Fruit fly (Drosophila melanogaster) whole organism: ENCODE measurements around the gene CG4830.

Experiments
- CG8478 ChIP-seq: fragments of >200 bp; optimal IDR thresholded peaks from 2 replicates; lab custom pipeline; 2018; ENCODE audit warnings: inconsistent platforms
- Dll ChIP-seq: fragments of >200 bp; optimal IDR thresholded peaks from 2 replicates; lab custom pipeline; 2017
- EcR ChIP-seq, 2 experiments: fragments of >200 bp; optimal IDR thresholded peaks; 2 replicates each; lab custom pipeline; 2017; ENCODE audit warnings: missing biosample characterization in 2 of 2, missing genetic modification characterization in 2 of 2, missing genetic modification reagents in 2 of 2
- pan ChIP-seq: fragments of >200 bp; optimal IDR thresholded peaks from 2 replicates; lab custom pipeline; 2017
- psq ChIP-seq: fragments of >200 bp; optimal IDR thresholded peaks from 2 replicates; lab custom pipeline; 2017
- usp ChIP-seq: fragments of >200 bp; optimal IDR thresholded peaks from 2 replicates; lab custom pipeline; 2017; ENCODE audit warnings: missing biosample characterization, missing genetic modification characterization, mixed read lengths

The CG4830 gene

dm6 chr3R:12210260-12210659, at the start of gene CG4830:
TSS of gene CG4830 (minus strand) at chr3R:12210360.
- no peak for TF ChIP-seq Dll (lab: Kevin White, UChicago)
- no peak for TF ChIP-seq EcR (GFP tag; optimal IDR thresholded peaks at IDR 0.05; lab: Kevin White, UChicago)
- no peak for TF ChIP-seq psq
- TF ChIP-seq pan (lab: Kevin White, UChicago), result no peak
- no peak for TF ChIP-seq usp
- no peak for TF ChIP-seq CG8478 (lab: Kevin White, UChicago)

DNA sequence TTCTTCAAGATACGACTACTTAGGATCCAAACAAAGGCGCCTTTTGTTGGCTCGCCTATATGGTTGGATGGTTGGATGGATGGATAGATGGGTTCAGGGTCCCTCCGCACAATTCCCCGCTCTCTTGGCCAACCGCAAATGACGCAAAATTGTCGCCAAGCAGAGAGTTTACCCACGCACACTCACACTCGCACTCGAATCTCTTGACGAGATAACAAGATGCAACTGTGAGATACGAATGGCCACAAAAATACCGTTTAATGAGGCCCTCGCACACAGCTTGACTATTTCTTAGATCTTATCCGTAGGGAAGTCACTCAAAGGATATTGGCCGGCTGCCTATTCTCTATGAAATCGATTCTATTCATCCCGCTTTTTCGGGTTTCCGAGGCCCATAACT, 49.7 kb upstream of the CG4830 start:
- TF ChIP-seq EcR (GFP tag; optimal IDR thresholded peaks at IDR 0.05; lab: Kevin White, UChicago), result no peak
- TF ChIP-seq pan (lab: Kevin White, UChicago), result no peak
- TF ChIP-seq usp, result no peak
- TF ChIP-seq CG8478 (lab: Kevin White, UChicago), result no peak
- TF ChIP-seq Dll (lab: Kevin White, UChicago), result no peak
- no peak for TF ChIP-seq psq

- TF ChIP-seq psq (no peak), usp (no peak), EcR (GFP tag; optimal IDR thresholded peaks at IDR 0.05; lab: Kevin White, UChicago) (no peak), pan (lab: Kevin White, UChicago) (no peak), CG8478 (lab: Kevin White, UChicago) (no peak), Dll (lab: Kevin White, UChicago) (no peak)
Measured at dm6 chr3R:12259013-12259412, 48.9 kb upstream of the CG4830 start.

DNA sequence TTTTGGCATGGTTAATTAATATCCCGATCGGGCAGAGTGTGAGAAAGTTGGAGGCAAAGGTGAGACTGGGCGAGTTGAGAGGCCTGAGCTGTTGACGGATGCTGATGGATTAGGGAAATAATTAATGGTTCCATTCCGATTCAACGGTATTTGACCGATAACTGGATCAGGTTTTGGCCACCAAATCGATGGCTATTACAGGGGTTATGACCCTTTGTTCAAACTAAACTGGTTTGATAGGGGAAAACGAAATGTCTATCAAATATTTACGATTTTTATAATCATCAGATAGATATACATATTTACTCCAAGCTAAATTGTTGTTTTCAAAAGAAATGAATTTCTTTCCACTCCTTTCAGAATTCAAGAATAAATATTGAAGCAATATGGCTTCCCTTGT, 48.3 kb upstream of the CG4830 start, which contains the start of the genes CG44037 and svp:
Gene CG44037 (plus strand): TSS at position 301 of the 400 bp plus-strand sequence.
Gene svp (plus strand): TSS at position 301 of the 400 bp plus-strand sequence.
- TF ChIP-seq CG8478 (lab: Kevin White, UChicago), result no peak
- no peak for TF ChIP-seq EcR (GFP tag; optimal IDR thresholded peaks at IDR 0.05; lab: Kevin White, UChicago)
- no peak for TF ChIP-seq Dll (lab: Kevin White, UChicago)
- TF ChIP-seq usp, result no peak
- no peak for TF ChIP-seq pan (lab: Kevin White, UChicago)
- no peak for TF ChIP-seq psq

- TF ChIP-seq Dll (lab: Kevin White, UChicago) (no peak), CG8478 (lab: Kevin White, UChicago) (no peak), pan (lab: Kevin White, UChicago) (no peak), psq (no peak), usp (no peak), EcR (GFP tag; optimal IDR thresholded peaks at IDR 0.05; lab: Kevin White, UChicago) (no peak)
Measured at dm6 chr3R:12253887-12254286, 43.7 kb upstream of the CG4830 start, which contains the start of gene CG3942. TSS of gene CG3942 (plus strand) at chr3R:12254187.

DNA sequence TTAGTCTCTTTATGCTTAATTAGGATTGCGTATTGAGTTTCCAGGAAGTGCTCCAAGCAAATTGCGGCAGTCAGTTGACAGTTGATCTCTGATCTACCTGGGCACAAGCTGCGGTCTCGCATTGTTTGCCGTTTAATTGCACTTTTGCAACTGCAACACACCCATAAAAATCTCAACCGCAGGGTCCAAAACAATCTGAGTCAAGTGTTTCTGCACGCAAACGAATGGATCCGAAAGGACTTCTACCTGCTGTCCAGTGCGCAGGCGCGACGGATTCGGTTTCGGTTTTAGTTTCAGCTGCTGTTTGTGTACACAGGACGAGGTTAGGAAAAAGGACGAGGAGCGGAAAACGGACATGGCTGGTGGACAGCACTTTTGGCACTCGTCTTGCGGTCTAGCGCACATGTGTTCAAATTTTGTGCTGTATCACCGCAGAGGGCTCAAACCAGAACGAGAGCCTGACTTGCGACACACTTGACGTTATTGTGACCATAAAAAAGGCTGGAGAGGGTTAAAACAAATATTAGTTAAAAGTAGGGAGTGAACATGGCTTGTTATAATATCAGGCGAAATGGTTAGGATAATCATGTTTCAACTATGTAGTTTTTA, 42.4 kb upstream of the CG4830 start:
- TF ChIP-seq usp, result no peak
- no peak for TF ChIP-seq EcR (GFP tag; optimal IDR thresholded peaks at IDR 0.05; lab: Kevin White, UChicago)
- TF ChIP-seq psq, result no peak
- no peak for TF ChIP-seq pan (lab: Kevin White, UChicago)
- TF ChIP-seq CG8478 (lab: Kevin White, UChicago), result no peak
- no peak for TF ChIP-seq Dll (lab: Kevin White, UChicago)

DNA sequence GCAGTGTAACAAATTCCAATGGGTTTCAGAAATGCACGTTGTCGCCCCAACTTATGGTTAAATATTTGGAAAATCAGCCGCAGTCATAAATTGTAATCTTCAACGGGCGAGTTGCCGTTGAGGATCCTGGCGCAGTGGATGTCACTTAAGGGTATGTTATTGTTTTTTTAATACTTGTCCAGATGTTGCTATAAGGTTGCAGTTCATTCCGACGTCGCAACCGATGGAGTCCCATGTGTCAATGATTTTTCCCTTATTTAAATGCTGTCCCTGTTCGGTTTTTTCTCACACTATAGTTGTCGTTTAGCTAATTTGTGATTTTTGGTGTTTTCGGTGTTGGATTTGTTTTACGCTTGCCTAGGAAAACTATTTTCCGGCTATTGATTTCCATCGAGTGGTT, 41.4 kb upstream of the CG4830 start:
- TF ChIP-seq usp (no peak), EcR (GFP tag; optimal IDR thresholded peaks at IDR 0.05; lab: Kevin White, UChicago) (no peak), psq (no peak), Dll (lab: Kevin White, UChicago) (no peak), pan (lab: Kevin White, UChicago) (no peak), CG8478 (lab: Kevin White, UChicago) (no peak)

DNA sequence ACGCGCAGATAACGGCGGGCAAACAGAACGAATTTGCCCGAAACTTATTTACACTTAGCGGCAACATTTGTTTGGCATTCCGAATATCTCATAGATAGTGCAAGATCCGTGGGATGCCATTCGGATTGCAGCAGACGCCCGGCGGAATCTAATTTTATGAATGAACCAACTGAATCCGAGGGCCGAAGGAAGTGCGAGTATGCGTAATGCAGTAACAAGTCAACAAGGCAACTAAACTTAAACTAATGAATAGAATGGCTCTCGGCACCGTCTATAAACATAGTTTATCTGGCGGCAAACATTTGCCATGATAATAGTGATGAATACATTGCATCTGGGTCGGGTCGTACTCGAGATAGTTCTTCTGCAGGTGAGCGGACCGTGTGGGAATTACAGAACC, 40.0 kb upstream of the CG4830 start:
- TF ChIP-seq usp, result no peak
- no peak for TF ChIP-seq EcR (GFP tag; optimal IDR thresholded peaks at IDR 0.05; lab: Kevin White, UChicago)
- no peak for TF ChIP-seq CG8478 (lab: Kevin White, UChicago)
- TF ChIP-seq psq, result no peak
- TF ChIP-seq pan (lab: Kevin White, UChicago), result no peak
- no peak for TF ChIP-seq Dll (lab: Kevin White, UChicago)

- no peak for TF ChIP-seq psq
- TF ChIP-seq EcR (GFP tag; optimal IDR thresholded peaks at IDR 0.05; lab: Kevin White, UChicago), result no peak
- no peak for TF ChIP-seq Dll (lab: Kevin White, UChicago)
- TF ChIP-seq usp, result no peak
- no peak for TF ChIP-seq CG8478 (lab: Kevin White, UChicago)
- no peak for TF ChIP-seq pan (lab: Kevin White, UChicago)
Measured at dm6 chr3R:12248243-12248642, 38.1 kb upstream of the CG4830 start.

DNA sequence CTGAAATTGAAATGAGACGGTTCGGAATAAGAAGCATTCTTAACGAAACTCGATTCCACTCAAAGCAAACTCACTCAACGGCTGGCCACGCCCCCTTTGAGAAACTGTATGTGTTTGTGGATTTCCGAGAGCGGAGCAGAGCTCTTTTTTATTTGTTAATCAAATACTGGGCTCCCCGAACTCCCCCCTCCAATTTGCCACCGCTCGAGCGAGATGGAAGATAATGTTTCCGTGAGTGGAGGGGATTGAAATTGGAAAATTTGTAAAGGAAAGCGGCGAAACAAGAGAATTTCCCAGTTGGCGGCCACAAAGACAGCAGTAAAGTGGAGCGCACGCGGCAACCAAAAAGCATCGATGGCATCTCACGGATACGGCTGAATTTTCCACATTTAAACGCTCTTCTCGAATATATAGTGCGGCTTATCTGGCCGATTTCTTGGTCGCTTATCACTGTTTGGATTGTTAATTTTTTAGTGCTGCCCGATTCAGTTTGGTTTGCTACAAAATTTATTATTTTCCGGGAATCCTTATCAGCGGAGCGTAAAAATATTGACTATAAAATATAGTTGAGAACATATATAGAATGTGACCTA, 34.4 kb upstream of the CG4830 start:
- TF ChIP-seq pan (lab: Kevin White, UChicago) (no peak), CG8478 (lab: Kevin White, UChicago) (no peak), psq (no peak), Dll (lab: Kevin White, UChicago) (no peak), EcR (GFP tag; optimal IDR thresholded peaks at IDR 0.05; lab: Kevin White, UChicago) (no peak), usp (no peak)

dm6 chr3R:12239166-12239565, 29.0 kb upstream of the CG4830 start, which contains the start of gene Cyp313a3:
TSS of gene Cyp313a3 (minus strand) at chr3R:12239266.
- no peak for TF ChIP-seq Dll (lab: Kevin White, UChicago)

DNA sequence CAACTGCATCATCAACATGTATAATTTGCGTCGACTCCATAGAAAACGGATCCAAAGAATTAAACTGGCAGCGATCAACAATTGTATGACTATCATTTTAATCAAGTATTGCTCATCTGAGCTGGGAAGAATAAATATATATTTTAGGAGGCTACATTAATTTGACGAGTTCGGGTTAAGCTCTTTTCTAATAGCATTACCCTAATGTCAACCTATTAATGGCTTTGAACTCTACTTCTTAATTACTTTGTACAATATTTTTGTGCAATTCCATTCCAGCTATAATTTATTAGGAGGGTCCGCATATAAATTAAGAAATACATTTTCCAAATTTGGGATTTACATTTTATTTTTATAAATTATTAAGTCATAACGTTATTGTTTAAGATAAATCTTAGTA, 26.6 kb upstream of the CG4830 start, which contains the start of gene Cyp313a2:
Gene Cyp313a2 (minus strand): TSS at position 101 of the 400 bp plus-strand sequence.
- no peak for TF ChIP-seq psq
- no peak for TF ChIP-seq usp
- TF ChIP-seq Dll (lab: Kevin White, UChicago), result no peak
- TF ChIP-seq EcR (GFP tag; optimal IDR thresholded peaks at IDR 0.05; lab: Kevin White, UChicago), result no peak
